Fruit fly (Drosophila melanogaster) whole organism, embryonic: ENCODE results near the gene Hesr.
A peak's percentile ranks its signal among the peaks of the same experiment; 100 is the strongest.

Experiments used
- Atf3 ChIP-seq: fragments of 200-800 bp; sonication (Bioruptor generic); optimal IDR thresholded peaks from 3 replicates; lab custom pipeline; 2016; ENCODE audit warnings: missing biosample characterization, missing genetic modification characterization
- CG11085 ChIP-seq: fragments of 200-800 bp; sonication (Bioruptor generic); IDR thresholded peaks from 2 replicates; pipeline ENCODE4 v1.3.6; 2022; ENCODE audit warnings: missing biosample characterization, missing genetic modification characterization
- CG11504 ChIP-seq: fragments of 200-800 bp; sonication (Bioruptor generic); optimal IDR thresholded peaks from 3 replicates; lab custom pipeline; 2019; ENCODE audit warnings: missing biosample characterization, mild to moderate bottlenecking, missing genetic modification characterization, moderate library complexity
- CG12744 ChIP-seq: fragments of 200-800 bp; sonication (Bioruptor generic); optimal IDR thresholded peaks from 2 replicates; lab custom pipeline; 2016; ENCODE audit warnings: missing biosample characterization, missing genetic modification characterization
- CG16863 ChIP-seq: fragments of 200-800 bp; sonication (Bioruptor generic); optimal IDR thresholded peaks from 3 replicates; lab custom pipeline; 2016; ENCODE audit warnings: missing biosample characterization, missing genetic modification characterization
- CG7271 ChIP-seq: fragments of 200-800 bp; sonication (Bioruptor generic); optimal IDR thresholded peaks from 2 replicates; lab custom pipeline; 2018; ENCODE audit warnings: missing biosample characterization, mild to moderate bottlenecking, missing genetic modification characterization, moderate library complexity
- Dip3 ChIP-seq: fragments of 200-800 bp; sonication (Bioruptor generic); optimal IDR thresholded peaks from 3 replicates; lab custom pipeline; 2016; ENCODE audit warnings: missing biosample characterization, missing genetic modification characterization
- Ets97D ChIP-seq: fragments of 200-800 bp; sonication (Bioruptor generic); optimal IDR thresholded peaks from 3 replicates; lab custom pipeline; 2016; ENCODE audit warnings: missing biosample characterization, missing genetic modification characterization
- H15 ChIP-seq: fragments of 200-800 bp; sonication (Bioruptor generic); IDR thresholded peaks from 3 replicates; pipeline ENCODE4 v1.3.6; 2022; ENCODE audit warnings: missing biosample characterization, missing genetic modification characterization
- Oli ChIP-seq: fragments of 200-800 bp; sonication (Bioruptor generic); optimal IDR thresholded peaks from 2 replicates; lab custom pipeline; 2018; ENCODE audit warnings: missing biosample characterization, mild to moderate bottlenecking, missing genetic modification characterization, moderate library complexity
- chm ChIP-seq: fragments of 200-800 bp; sonication (Bioruptor generic); IDR thresholded peaks from 2 replicates; pipeline ENCODE4 v1.3.6; 2022; ENCODE audit warnings: missing biosample characterization, missing genetic modification characterization

DNA sequence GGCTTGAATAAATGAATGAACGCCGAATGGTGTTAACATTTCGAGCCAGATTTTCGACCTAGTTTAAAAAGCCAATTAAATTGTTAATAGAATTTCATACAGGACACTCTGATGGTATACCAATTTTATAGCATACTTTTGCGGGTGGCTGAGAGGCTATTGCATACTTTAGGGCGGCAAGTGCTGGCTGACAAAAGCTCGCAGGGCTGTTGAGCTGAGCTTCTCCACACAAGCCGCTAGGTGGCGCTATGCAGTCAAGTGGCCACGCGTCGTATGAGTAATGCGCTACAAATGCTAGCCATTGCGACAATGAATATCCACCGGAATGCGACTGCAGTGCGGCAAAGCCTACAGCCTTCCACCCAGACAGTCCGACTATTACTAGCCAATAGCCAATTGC lies 34.4 kb upstream of the Hesr start:
- TF ChIP-seq CG16863 (GFP tag; lab: Kevin White, UChicago) = no peak
- TF ChIP-seq Oli (tag; lab: Kevin White, UChicago) = no peak
- TF ChIP-seq CG11504 (tag; lab: Kevin White, UChicago) = no peak
- TF ChIP-seq Dip3 = no peak
- peak; percentile 72 for TF ChIP-seq CG12744
- TF ChIP-seq Ets97D (GFP tag; lab: Kevin White, UChicago) = peak; percentile 53
- no peak for TF ChIP-seq CG7271 (tag; lab: Kevin White, UChicago)
- no peak for TF ChIP-seq chm (GFP tag; lab: Robert Waterston, UW)
- TF ChIP-seq H15 = no peak; the same call in 2 of the 3 replicates
- peak; percentile 1 for TF ChIP-seq Atf3 (GFP tag; lab: Kevin White, UChicago)
- TF ChIP-seq CG11085 (GFP tag; lab: Robert Waterston, UW) = no peak
